Worm (Caenorhabditis elegans) whole organism, early embryonic: ENCODE data around the gene T05E12.8.

Experiments
- aly-1 ChIP-seq: sonication (generic microtip); optimal IDR thresholded peaks from 2 replicates; lab custom pipeline; 2016; ENCODE audit warnings: missing genetic modification characterization, missing compliant biosample characterization
- ama-1 ChIP-seq: fragments of 150-350 bp; optimal IDR thresholded peaks from 2 replicates; lab custom pipeline; 2014
- ceh-13 ChIP-seq: fragments of 200-800 bp; sonication (Bioruptor generic); optimal IDR thresholded peaks from 2 replicates; lab custom pipeline; 2018; ENCODE audit warnings: mild to moderate bottlenecking, missing genetic modification characterization, missing compliant biosample characterization
- ets-7 ChIP-seq: sonication (generic microtip); optimal IDR thresholded peaks from 2 replicates; lab custom pipeline; 2016; ENCODE audit warnings: missing genotype, missing genetic modification characterization, missing compliant biosample characterization
- flt-1 ChIP-seq: fragments of 200-800 bp; sonication (Bioruptor generic); IDR thresholded peaks from 2 replicates; pipeline ENCODE4 v1.3.6; 2022; ENCODE audit warnings: missing genetic modification characterization, missing compliant biosample characterization
- hnd-1 ChIP-seq: sonication (generic microtip); optimal IDR thresholded peaks from 2 replicates; lab custom pipeline; 2016; ENCODE audit warnings: missing genetic modification characterization, missing compliant biosample characterization
- scrt-1 ChIP-seq: fragments of 200-800 bp; sonication (Bioruptor generic); IDR thresholded peaks from 2 replicates; pipeline ENCODE4 v1.3.6; 2022; ENCODE audit warnings: missing genetic modification characterization, missing compliant biosample characterization
- sea-1 ChIP-seq: fragments of 200-800 bp; sonication (Bioruptor generic); conservative IDR thresholded peaks from 2 replicates; pipeline ENCODE4 v1.3.6; 2022; ENCODE audit warnings: missing genetic modification characterization, missing compliant biosample characterization
- tra-4 ChIP-seq: sonication (generic microtip); optimal IDR thresholded peaks from 2 replicates; lab custom pipeline; 2017; ENCODE audit warnings: missing genetic modification characterization, missing compliant biosample characterization

DNA sequence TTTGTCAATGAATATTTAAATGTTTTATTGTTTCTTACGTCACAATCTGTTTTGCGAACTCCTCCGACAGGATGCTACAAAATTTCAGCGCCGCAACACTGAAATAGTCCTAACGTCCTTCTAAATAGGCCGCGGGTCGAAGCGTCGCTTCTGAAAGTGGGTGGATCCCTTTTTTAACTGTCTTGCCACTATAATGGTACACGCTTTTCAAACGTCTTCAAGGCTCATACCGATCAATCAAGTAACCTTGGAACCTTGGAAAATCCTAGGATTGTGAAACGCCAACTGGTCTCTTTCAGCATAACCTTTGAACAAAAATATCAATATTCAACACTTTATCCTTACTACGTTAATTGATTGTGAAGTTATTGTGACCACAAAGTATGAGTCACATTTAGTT lies 2.3 kb upstream of the T05E12.8 start:
- TF ChIP-seq ceh-13 (GFP tag; lab: Kevin White, UChicago), result no peak
- no peak for TF ChIP-seq tra-4
- TF ChIP-seq ama-1 (lab: Kevin White, UChicago), result no peak
- TF ChIP-seq ets-7 (tag; lab: Kevin White, UChicago), result no peak
- TF ChIP-seq scrt-1, result no peak
- no peak for TF ChIP-seq hnd-1 (tag; lab: Kevin White, UChicago)
- no peak for TF ChIP-seq aly-1 (tag; lab: Kevin White, UChicago)
- TF ChIP-seq flt-1 (GFP tag; lab: Robert Waterston, UW), result no peak
- no peak for TF ChIP-seq sea-1
